Worm (Caenorhabditis elegans) whole organism, L4/young adult: ENCODE measurements around the gene fbxb-20.

Source experiments
- W03F9.2 ChIP-seq: fragments of 150-350 bp; optimal IDR thresholded peaks from 2 replicates; lab custom pipeline; 2014; ENCODE audit warnings: missing biosample characterization, missing genetic modification characterization
- dao-5 ChIP-seq: sonication (generic microtip); optimal IDR thresholded peaks from 2 replicates; lab custom pipeline; 2016; ENCODE audit warnings: missing genotype, missing genetic modification characterization, moderate library complexity, missing compliant biosample characterization
- him-1 ChIP-seq: sonication (generic microtip); optimal IDR thresholded peaks from 2 replicates; lab custom pipeline; 2016; ENCODE audit warnings: missing genotype, missing genetic modification reagents, missing genetic modification characterization, missing compliant biosample characterization

The fbxb-20 gene

DNA sequence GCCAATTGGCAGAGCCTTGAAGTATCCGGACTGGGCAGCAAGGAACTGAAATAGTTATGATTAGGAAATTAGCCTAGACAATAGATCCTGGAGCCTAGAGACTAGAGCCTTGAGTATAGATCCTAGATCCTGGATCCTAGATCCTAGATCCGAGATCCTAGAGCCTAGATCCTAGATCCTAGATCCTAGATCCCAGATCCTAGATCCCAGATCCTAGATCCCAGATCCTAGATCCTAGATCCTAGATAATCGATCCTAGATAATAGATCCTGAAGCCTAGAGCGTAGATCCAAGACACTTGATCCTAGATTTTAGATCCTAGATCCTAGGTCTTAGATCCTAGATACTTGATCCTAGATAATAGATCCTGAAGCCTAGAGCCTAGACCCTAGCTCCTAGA lies 45.4 kb downstream of the fbxb-20 start:
- no peak for TF ChIP-seq W03F9.2 (tag; lab: Kevin White, UChicago)
- TF ChIP-seq him-1 (tag; lab: Kevin White, UChicago) = no peak
- TF ChIP-seq dao-5 (tag; lab: Kevin White, UChicago) = no peak

DNA sequence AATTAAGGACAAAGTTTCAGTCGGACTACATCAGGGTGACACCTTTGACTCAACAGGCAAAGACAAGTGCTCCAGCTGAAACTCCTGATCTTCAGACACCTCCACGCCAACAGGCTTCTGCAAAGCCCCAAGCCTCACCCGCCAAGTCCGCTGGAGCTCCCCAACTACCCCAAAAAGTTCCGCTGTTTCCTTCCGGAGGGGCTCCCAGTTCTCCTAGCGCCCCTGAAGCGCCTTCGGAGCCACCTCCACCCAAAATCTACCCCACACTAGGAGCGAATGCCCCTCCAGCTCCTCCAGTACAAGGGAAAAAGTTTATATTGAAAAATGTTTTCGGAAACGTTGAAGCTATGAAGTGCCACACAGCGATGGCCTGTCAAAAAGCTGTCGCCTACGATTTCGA lies 47.4 kb downstream of the fbxb-20 start:
- TF ChIP-seq him-1 (tag; lab: Kevin White, UChicago) (no peak), dao-5 (tag; lab: Kevin White, UChicago) (no peak), W03F9.2 (tag; lab: Kevin White, UChicago) (no peak)

DNA sequence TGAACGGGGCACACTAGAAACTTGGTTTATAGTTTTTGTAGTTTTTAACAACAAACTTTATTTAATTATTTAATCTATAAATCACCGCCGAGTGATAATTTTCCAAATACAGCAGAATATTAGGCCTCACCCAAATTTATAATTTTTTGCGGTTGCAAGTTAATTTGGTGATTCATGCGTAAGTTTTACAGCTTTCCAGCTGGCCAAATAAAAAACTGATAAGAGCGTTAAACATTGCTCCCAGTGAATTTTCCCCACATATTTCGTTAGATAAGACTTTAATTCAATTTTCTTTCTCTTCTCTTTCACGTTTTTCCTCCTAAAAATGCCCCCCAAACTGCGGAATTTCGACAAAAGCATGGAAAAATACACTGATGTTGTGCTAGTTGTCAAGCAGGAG lies 48.9 kb downstream of the fbxb-20 start, which contains the start of gene bath-47:
bath-47 (plus strand) TSS at position 305 of the 400 bp plus-strand sequence.
- no peak for TF ChIP-seq dao-5 (tag; lab: Kevin White, UChicago)
- TF ChIP-seq W03F9.2 (tag; lab: Kevin White, UChicago) = no peak
- no peak for TF ChIP-seq him-1 (tag; lab: Kevin White, UChicago)

DNA sequence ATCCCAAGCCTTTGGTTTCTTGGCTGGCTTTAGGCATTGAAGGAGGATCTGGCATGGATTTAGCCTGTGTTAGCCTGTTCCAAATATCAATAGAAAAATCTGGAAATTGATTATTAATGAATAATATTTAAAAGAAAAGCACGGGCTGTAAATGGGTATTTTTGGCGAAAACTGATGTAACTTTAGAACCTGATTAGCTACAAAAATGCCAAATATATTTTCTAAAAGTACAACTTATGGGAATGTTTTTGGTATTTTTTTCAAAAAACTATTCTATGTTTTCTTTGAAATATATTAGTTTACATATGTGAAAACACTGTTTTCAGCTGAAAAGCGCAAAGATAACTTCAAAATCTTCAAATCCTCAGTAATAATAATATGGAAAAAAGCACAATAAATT lies 49.7 kb downstream of the fbxb-20 start, which contains the start of gene bath-26:
bath-26 (minus strand) TSS at position 101 of the 400 bp plus-strand sequence.
- no peak for TF ChIP-seq dao-5 (tag; lab: Kevin White, UChicago)
- TF ChIP-seq him-1 (tag; lab: Kevin White, UChicago) = no peak
- no peak for TF ChIP-seq W03F9.2 (tag; lab: Kevin White, UChicago)
